Fruit fly (Drosophila melanogaster) whole organism, embryonic: ENCODE results near the gene Cdk1.

ENCODE experiments used
- ATbp ChIP-seq: fragments of 200-800 bp; sonication (Bioruptor generic); optimal IDR thresholded peaks from 2 replicates; lab custom pipeline; 2017; ENCODE audit warnings: missing biosample characterization, mild to moderate bottlenecking, missing genetic modification characterization, missing genetic modification reagents
- Antp ChIP-seq: fragments of 200-800 bp; sonication (Bioruptor generic); optimal IDR thresholded peaks from 3 replicates; lab custom pipeline; 2016; ENCODE audit warnings: missing biosample characterization, missing genetic modification characterization
- CG10431 ChIP-seq: fragments of 200-800 bp; sonication (Bioruptor generic); optimal IDR thresholded peaks from 3 replicates; lab custom pipeline; 2018; ENCODE audit warnings: missing biosample characterization, mild to moderate bottlenecking, missing genetic modification characterization
- CG11085 ChIP-seq: fragments of 200-800 bp; sonication (Bioruptor generic); IDR thresholded peaks from 2 replicates; pipeline ENCODE4 v1.3.6; 2022; ENCODE audit warnings: missing biosample characterization, missing genetic modification characterization
- CG11247 ChIP-seq: fragments of 200-800 bp; sonication (Bioruptor generic); IDR thresholded peaks from 2 replicates; pipeline ENCODE4 v1.3.6; 2022; ENCODE audit warnings: missing biosample characterization, missing genetic modification characterization
- CG12744 ChIP-seq: fragments of 200-800 bp; sonication (Bioruptor generic); optimal IDR thresholded peaks from 2 replicates; lab custom pipeline; 2016; ENCODE audit warnings: missing biosample characterization, missing genetic modification characterization
- CG13424 ChIP-seq: fragments of 200-800 bp; sonication (Bioruptor generic); optimal IDR thresholded peaks from 2 replicates; lab custom pipeline; 2019; ENCODE audit warnings: missing biosample characterization, mild to moderate bottlenecking, missing genetic modification characterization, moderate library complexity
- CG2678 ChIP-seq: fragments of 200-800 bp; sonication (Bioruptor generic); optimal IDR thresholded peaks from 3 replicates; lab custom pipeline; 2019; ENCODE audit warnings: missing biosample characterization, mild to moderate bottlenecking, missing genetic modification characterization, moderate library complexity
- CG3281 ChIP-seq: fragments of 200-800 bp; sonication (Bioruptor generic); optimal IDR thresholded peaks from 3 replicates; lab custom pipeline; 2017; ENCODE audit warnings: missing biosample characterization, mild to moderate bottlenecking, missing genetic modification characterization
- CG33213 ChIP-seq: fragments of 200-800 bp; sonication (Bioruptor generic); optimal IDR thresholded peaks from 3 replicates; lab custom pipeline; 2016; ENCODE audit warnings: missing biosample characterization, missing genetic modification characterization
- CG34224 ChIP-seq: fragments of 200-800 bp; sonication (Bioruptor generic); IDR thresholded peaks from 3 replicates; pipeline ENCODE4 v1.3.6; 2022; ENCODE audit warnings: missing biosample characterization, missing genetic modification characterization; ENCODE audit not compliant: partially characterized antibody
- CG34422 ChIP-seq: fragments of 200-800 bp; sonication (Bioruptor generic); IDR thresholded peaks from 3 replicates; pipeline ENCODE4 v1.3.6; 2022; ENCODE audit warnings: missing biosample characterization, missing genetic modification characterization
- CG3726 ChIP-seq: fragments of 200-800 bp; sonication (Bioruptor generic); IDR thresholded peaks from 3 replicates; pipeline ENCODE4, ENCODE4 v1.3.6; 2022; ENCODE audit warnings: missing biosample characterization, missing genetic modification characterization
- CG4282 ChIP-seq: fragments of 200-800 bp; sonication (Bioruptor generic); optimal IDR thresholded peaks from 2 replicates; lab custom pipeline; 2016; ENCODE audit warnings: missing biosample characterization, missing genetic modification characterization
- CG4404 ChIP-seq: fragments of 200-800 bp; sonication (Bioruptor generic); IDR thresholded peaks from 2 replicates; pipeline ENCODE4 v1.3.6; 2022; ENCODE audit warnings: missing biosample characterization, missing genetic modification characterization
- CG7839 ChIP-seq: fragments of 200-800 bp; sonication (Bioruptor generic); optimal IDR thresholded peaks from 3 replicates; lab custom pipeline; 2018; ENCODE audit warnings: missing biosample characterization, mild to moderate bottlenecking, missing genetic modification characterization, moderate library complexity
- Camta ChIP-seq: fragments of 200-800 bp; sonication (Bioruptor generic); optimal IDR thresholded peaks from 2 replicates; lab custom pipeline; 2016; ENCODE audit warnings: missing biosample characterization, missing genetic modification characterization
- Dek ChIP-seq: fragments of 200-800 bp; sonication (Bioruptor generic); optimal IDR thresholded peaks from 3 replicates; lab custom pipeline; 2019; ENCODE audit warnings: missing biosample characterization, mild to moderate bottlenecking, missing genetic modification characterization, moderate library complexity
- Ets97D ChIP-seq: fragments of 200-800 bp; sonication (Bioruptor generic); optimal IDR thresholded peaks from 3 replicates; lab custom pipeline; 2016; ENCODE audit warnings: missing biosample characterization, missing genetic modification characterization
- H15 ChIP-seq: fragments of 200-800 bp; sonication (Bioruptor generic); IDR thresholded peaks from 3 replicates; pipeline ENCODE4 v1.3.6; 2022; ENCODE audit warnings: missing biosample characterization, missing genetic modification characterization
- HHEX ChIP-seq: fragments of 200-800 bp; sonication (Bioruptor generic); optimal IDR thresholded peaks from 3 replicates; lab custom pipeline; 2017; ENCODE audit warnings: missing biosample characterization, mild to moderate bottlenecking, missing genetic modification characterization, missing genetic modification reagents
- HLH54F ChIP-seq: fragments of 200-800 bp; sonication (Bioruptor generic); optimal IDR thresholded peaks from 3 replicates; lab custom pipeline; 2016; ENCODE audit warnings: missing biosample characterization, missing genetic modification characterization
- HmgD ChIP-seq: fragments of 200-800 bp; sonication (Bioruptor generic); optimal IDR thresholded peaks from 3 replicates; lab custom pipeline; 2016; ENCODE audit warnings: missing biosample characterization, missing genetic modification characterization
- Hr3 ChIP-seq: fragments of 200-800 bp; sonication (Bioruptor generic); optimal IDR thresholded peaks from 3 replicates; lab custom pipeline; 2016; ENCODE audit warnings: missing biosample characterization, missing genetic modification characterization
- Hr39 ChIP-seq: fragments of >200 bp; optimal IDR thresholded peaks from 2 replicates; lab custom pipeline; 2017
- Mad ChIP-seq: fragments of 200-800 bp; sonication (Bioruptor generic); optimal IDR thresholded peaks from 2 replicates; lab custom pipeline; 2016; ENCODE audit warnings: missing biosample characterization, missing genetic modification characterization
- NK7.1 ChIP-seq: fragments of 200-800 bp; sonication (Bioruptor generic); optimal IDR thresholded peaks from 3 replicates; lab custom pipeline; 2016; ENCODE audit warnings: missing biosample characterization, missing genetic modification characterization
- Nf-YC ChIP-seq: fragments of 200-800 bp; optimal IDR thresholded peaks from 3 replicates; lab custom pipeline; 2019; ENCODE audit warnings: missing biosample characterization, mild to moderate bottlenecking, missing genetic modification characterization, moderate library complexity
- Rfx ChIP-seq: fragments of 200-800 bp; sonication (Bioruptor generic); IDR thresholded peaks from 2 replicates; pipeline ENCODE4 v1.3.6; 2022; ENCODE audit warnings: missing biosample characterization, missing genetic modification characterization
- Sin3A ChIP-seq: fragments of >200 bp; optimal IDR thresholded peaks from 2 replicates; lab custom pipeline; 2018
- ac ChIP-seq: fragments of 200-800 bp; sonication (Bioruptor generic); optimal IDR thresholded peaks from 3 replicates; lab custom pipeline; 2017; ENCODE audit warnings: missing biosample characterization, mild to moderate bottlenecking, missing genetic modification characterization
- ash1 ChIP-seq: fragments of 200-800 bp; sonication (Bioruptor generic); optimal IDR thresholded peaks from 2 replicates; lab custom pipeline; 2018; ENCODE audit warnings: missing biosample characterization, mild to moderate bottlenecking, missing genetic modification characterization
- bab2 ChIP-seq: fragments of 200-800 bp; sonication (Bioruptor generic); optimal IDR thresholded peaks from 2 replicates; lab custom pipeline; 2016; ENCODE audit warnings: missing biosample characterization, missing genetic modification characterization
- bigmax ChIP-seq: fragments of 200-800 bp; sonication (Bioruptor generic); optimal IDR thresholded peaks from 2 replicates; lab custom pipeline; 2018; ENCODE audit warnings: missing biosample characterization, mild to moderate bottlenecking, missing genetic modification characterization
- caup ChIP-seq: fragments of 200-800 bp; sonication (Bioruptor generic); optimal IDR thresholded peaks from 3 replicates; lab custom pipeline; 2017; ENCODE audit warnings: missing biosample characterization, mild to moderate bottlenecking, missing genetic modification characterization, moderate library complexity; ENCODE audit not compliant: severe bottlenecking
- crp ChIP-seq, 2 experiments: fragments of 200-800 bp; sonication (Bioruptor generic); optimal IDR thresholded peaks; 2 replicates in 1 of 2; 3 replicates in 1 of 2; lab custom pipeline; 2017; ENCODE audit warnings: missing biosample characterization in 2 of 2, missing genetic modification characterization in 2 of 2, mild to moderate bottlenecking in 1 of 2, moderate library complexity in 1 of 2
- disco-r ChIP-seq: fragments of 200-800 bp; sonication (Bioruptor generic); optimal IDR thresholded peaks from 2 replicates; lab custom pipeline; 2016; ENCODE audit warnings: missing biosample characterization, missing genetic modification characterization
- hbn ChIP-seq: fragments of 200-800 bp; sonication (Bioruptor generic); IDR thresholded peaks from 2 replicates; pipeline ENCODE4 v1.3.6; 2022; ENCODE audit warnings: missing biosample characterization, missing genetic modification characterization; ENCODE audit not compliant: partially characterized antibody
- hkb ChIP-seq, 2 experiments: fragments of 200-800 bp in 1 of 2; fragments of >200 bp in 1 of 2; sonication (Bioruptor generic) in 1 of 2; IDR thresholded peaks in 1 of 2; optimal IDR thresholded peaks in 1 of 2; 2 replicates each; pipeline versions ENCODE4 v1.3.6 to Lab custom; 2017 to 2022; ENCODE audit warnings: missing biosample characterization in 1 of 2, missing genetic modification characterization in 1 of 2
- ind ChIP-seq: fragments of 200-800 bp; sonication (Bioruptor generic); optimal IDR thresholded peaks from 3 replicates; lab custom pipeline; 2016; ENCODE audit warnings: missing biosample characterization, missing genetic modification characterization
- jigr1 ChIP-seq: fragments of 200-800 bp; sonication (Bioruptor generic); IDR thresholded peaks from 3 replicates; pipeline ENCODE4 v1.3.6; 2022; ENCODE audit warnings: missing biosample characterization, missing genetic modification characterization
- knrl ChIP-seq: fragments of 200-800 bp; sonication (Bioruptor generic); IDR thresholded peaks from 3 replicates; pipeline ENCODE4 v1.3.6; 2022; ENCODE audit warnings: missing biosample characterization, missing genetic modification characterization; ENCODE audit not compliant: partially characterized antibody
- nmo ChIP-seq: fragments of 200-800 bp; sonication (Bioruptor generic); optimal IDR thresholded peaks from 2 replicates; lab custom pipeline; 2018; ENCODE audit warnings: missing biosample characterization, mild to moderate bottlenecking, missing genetic modification characterization, moderate library complexity
- pros ChIP-seq: fragments of 200-800 bp; sonication (Bioruptor generic); optimal IDR thresholded peaks from 3 replicates; lab custom pipeline; 2019; ENCODE audit warnings: missing biosample characterization, mild to moderate bottlenecking, missing genetic modification characterization, moderate library complexity
- rib ChIP-seq: fragments of 200-800 bp; sonication (Bioruptor generic); IDR thresholded peaks from 2 replicates; pipeline ENCODE4 v1.3.6; 2022; ENCODE audit warnings: missing biosample characterization, missing genetic modification characterization
- seq ChIP-seq: fragments of 200-800 bp; sonication (Bioruptor generic); IDR thresholded peaks from 2 replicates; pipeline ENCODE4 v1.3.6; 2022; ENCODE audit warnings: missing biosample characterization, missing genetic modification characterization
- sima ChIP-seq: fragments of 200-800 bp; sonication (Bioruptor generic); optimal IDR thresholded peaks from 2 replicates; lab custom pipeline; 2016; ENCODE audit warnings: missing biosample characterization, missing genetic modification characterization
- sqz ChIP-seq: fragments of 200-800 bp; sonication (Bioruptor generic); optimal IDR thresholded peaks from 3 replicates; lab custom pipeline; 2018; ENCODE audit warnings: missing biosample characterization, mild to moderate bottlenecking, missing genetic modification characterization
- sug ChIP-seq: fragments of 200-800 bp; optimal IDR thresholded peaks from 2 replicates; lab custom pipeline; 2019; ENCODE audit warnings: missing biosample characterization, mild to moderate bottlenecking, missing genetic modification characterization, moderate library complexity
- unpg ChIP-seq: fragments of 200-800 bp; sonication (Bioruptor generic); optimal IDR thresholded peaks from 3 replicates; lab custom pipeline; 2018; ENCODE audit warnings: missing biosample characterization, mild to moderate bottlenecking, missing genetic modification characterization, moderate library complexity
- wek ChIP-seq: fragments of 200-800 bp; sonication (Bioruptor generic); optimal IDR thresholded peaks from 3 replicates; lab custom pipeline; 2018; ENCODE audit warnings: missing biosample characterization, mild to moderate bottlenecking, missing genetic modification characterization, moderate library complexity
- yki ChIP-seq: fragments of >200 bp; optimal IDR thresholded peaks from 3 replicates; lab custom pipeline; 2018

Gene Cdk1

DNA sequence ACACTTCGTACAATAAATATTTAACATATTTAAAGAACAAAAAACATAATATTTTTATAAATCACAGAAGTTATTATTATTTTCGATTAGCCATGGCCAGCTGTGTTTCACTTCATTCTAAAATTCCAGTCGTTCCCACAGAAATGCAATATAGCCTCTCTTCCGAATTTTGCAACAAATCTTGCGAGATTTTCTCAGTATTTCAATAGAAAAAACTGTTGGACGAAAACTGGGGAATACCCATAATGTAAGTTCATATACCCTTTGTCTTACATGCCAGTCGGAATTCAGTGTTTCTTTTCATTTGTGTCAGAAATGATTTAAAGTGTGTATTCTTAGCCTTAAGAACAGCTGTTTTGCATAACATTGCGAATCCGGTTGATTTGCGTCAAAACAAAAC, 29.6 kb downstream of the Cdk1 start, which contains the start of the genes CtsL4 and ClpP (continued):
- peak; percentile 4 for TF ChIP-seq Camta (GFP tag; lab: Kevin White, UChicago)
- no peak for TF ChIP-seq H15 (GFP tag; lab: Robert Waterston, UW)
- peak; percentile 57 for TF ChIP-seq HmgD (GFP tag; lab: Kevin White, UChicago)
- TF ChIP-seq hbn (GFP tag; lab: Robert Waterston, UW) = no peak
- TF ChIP-seq CG11085 (GFP tag; lab: Robert Waterston, UW) = no peak
- no peak for TF ChIP-seq jigr1 (GFP tag; lab: Robert Waterston, UW)
- TF ChIP-seq CG34224 (GFP tag; lab: Robert Waterston, UW) = no peak
- TF ChIP-seq crp (GFP tag; optimal IDR thresholded peaks at IDR 0.05; lab: Kevin White, UChicago) = peak; percentile 29 to 92
- TF ChIP-seq ind (GFP tag; lab: Kevin White, UChicago) = peak; percentile 49
- 0 out of 2 replicates have a peak, but pooled peaks have one; percentile 17 for TF ChIP-seq CG4404
- peak; percentile 33 for TF ChIP-seq Dek (tag; lab: Kevin White, UChicago)
- peak; percentile 48 for TF ChIP-seq Antp (GFP tag; lab: Kevin White, UChicago)
- TF ChIP-seq CG34422 = peak; percentile 65; the same call in 1 of the 3 replicates
- TF ChIP-seq caup (GFP tag; lab: Kevin White, UChicago) = no peak
- no peak for TF ChIP-seq sima (GFP tag; lab: Kevin White, UChicago)
- peak; percentile 49 for TF ChIP-seq Nf-YC (tag; lab: Kevin White, UChicago)
- peak; percentile 51 for TF ChIP-seq Hr3 (GFP tag; lab: Kevin White, UChicago)
- TF ChIP-seq unpg (GFP tag; lab: Kevin White, UChicago) = no peak
- peak; percentile 2 for TF ChIP-seq CG4282 (GFP tag; lab: Kevin White, UChicago)
- peak; percentile 43 for TF ChIP-seq Ets97D (GFP tag; lab: Kevin White, UChicago)
- no peak for TF ChIP-seq seq (GFP tag; lab: Robert Waterston, UW)
- peak; percentile 87 for TF ChIP-seq CG10431
- TF ChIP-seq CG13424 (tag; lab: Kevin White, UChicago) = peak; percentile 50
- no peak for TF ChIP-seq sug (tag; lab: Kevin White, UChicago)
- TF ChIP-seq CG2678 (tag; lab: Kevin White, UChicago) = no peak
- TF ChIP-seq CG3281 (GFP tag; lab: Kevin White, UChicago) = peak; percentile 4
- TF ChIP-seq nmo (GFP tag; lab: Kevin White, UChicago) = peak; percentile 64
- TF ChIP-seq Hr39 (lab: Kevin White, UChicago) = no peak
- no peak for TF ChIP-seq disco-r (GFP tag; lab: Kevin White, UChicago)
- TF ChIP-seq Mad (GFP tag; lab: Kevin White, UChicago) = no peak
- peak; percentile 27 for TF ChIP-seq HHEX (GFP tag; lab: Kevin White, UChicago)
- peak; percentile 34 for TF ChIP-seq HLH54F (GFP tag; lab: Kevin White, UChicago)
- no peak for TF ChIP-seq CG3726 (GFP tag; lab: Robert Waterston, UW)
- TF ChIP-seq bab2 (GFP tag; lab: Kevin White, UChicago) = no peak
- TF ChIP-seq ATbp (GFP tag; lab: Kevin White, UChicago) = no peak
- no peak for TF ChIP-seq CG11247 (GFP tag; lab: Robert Waterston, UW)
- TF ChIP-seq rib = peak; percentile 83
- no peak for TF ChIP-seq Sin3A (lab: Kevin White, UChicago)
- peak; percentile 12 for TF ChIP-seq bigmax (GFP tag; lab: Kevin White, UChicago)
- no peak for TF ChIP-seq CG7839
- no peak for TF ChIP-seq knrl (GFP tag; lab: Robert Waterston, UW)
- TF ChIP-seq wek (GFP tag; lab: Kevin White, UChicago) = peak; percentile 97
- TF ChIP-seq ac (GFP tag; lab: Kevin White, UChicago) = no peak
- TF ChIP-seq sqz = no peak
- TF ChIP-seq ash1 (GFP tag; lab: Kevin White, UChicago) = no peak
- TF ChIP-seq yki (lab: Kevin White, UChicago) = no peak
- TF ChIP-seq pros (GFP tag; lab: Kevin White, UChicago) = peak; percentile 86
- TF ChIP-seq NK7.1 = no peak
- no peak; the same call in 1 of the 2 replicates for TF ChIP-seq Rfx (GFP tag; lab: Robert Waterston, UW)
- TF ChIP-seq hkb (optimal IDR thresholded peaks at IDR 0.05; lab: Kevin White, UChicago) = no peak
- 0 out of 2 replicates have a peak, but pooled peaks have one; percentile 34 for TF ChIP-seq hkb (GFP tag; IDR thresholded peaks at IDR 0.05; lab: Robert Waterston, UW)
- TF ChIP-seq CG12744 (GFP tag; lab: Kevin White, UChicago) = no peak
- peak; percentile 15 for TF ChIP-seq CG33213 (GFP tag; lab: Kevin White, UChicago)
